Worm (Caenorhabditis elegans) whole organism, L2 larva: ENCODE data around the gene fbxa-148.

Source experiments
- ama-1 ChIP-seq: fragments of 150-350 bp; optimal IDR thresholded peaks from 2 replicates; lab custom pipeline; 2018; ENCODE audit warnings: inconsistent platforms
- lsy-2 ChIP-seq, 2 experiments: fragments of 150-350 bp in 1 of 2; sonication (generic microtip) in 1 of 2; optimal IDR thresholded peaks; 2 replicates each; lab custom pipeline; 2014 to 2017; ENCODE audit warnings: missing biosample characterization in 2 of 2, missing genetic modification characterization in 2 of 2
- nhr-25 ChIP-seq: fragments of 150-350 bp; sonication (generic microtip); optimal IDR thresholded peaks from 3 replicates; lab custom pipeline; 2014; ENCODE audit warnings: missing biosample characterization, missing genetic modification characterization
- nhr-6 ChIP-seq: fragments of 150-350 bp; optimal IDR thresholded peaks from 2 replicates; lab custom pipeline; 2014; ENCODE audit warnings: missing biosample characterization, missing genetic modification characterization
- ztf-11 ChIP-seq: sonication (generic microtip); optimal IDR thresholded peaks from 2 replicates; lab custom pipeline; 2017; ENCODE audit warnings: missing biosample characterization, missing genetic modification characterization

ce11 chrV:16966636-16967035, 27.8 kb downstream of the fbxa-148 start, which contains the start of gene fbxa-90:
- TF ChIP-seq nhr-6 = no peak
- TF ChIP-seq ztf-11 (tag; lab: Kevin White, UChicago) = no peak
- no peak for TF ChIP-seq ama-1
- no peak for TF ChIP-seq lsy-2 (tag; optimal IDR thresholded peaks at IDR 0.05; lab: Kevin White, UChicago)
- TF ChIP-seq nhr-25 = no peak
